Worm (Caenorhabditis elegans) whole organism, mixed stage, embryonic: ENCODE results near the gene ddn-1.

Source experiments
- bed-3 ChIP-seq: fragments of 200-800 bp; sonication (Bioruptor generic); optimal IDR thresholded peaks from 3 replicates; lab custom pipeline; 2018; ENCODE audit warnings: mild to moderate bottlenecking, missing genetic modification characterization, moderate library complexity, missing compliant biosample characterization
- blmp-1 ChIP-seq: fragments of 150-350 bp; optimal IDR thresholded peaks from 2 replicates; lab custom pipeline; 2014; ENCODE audit warnings: missing biosample characterization, missing genetic modification characterization
- ceh-39 ChIP-seq: fragments of 150-350 bp; optimal IDR thresholded peaks from 2 replicates; lab custom pipeline; 2014; ENCODE audit warnings: missing biosample characterization, missing genetic modification characterization
- ceh-83 ChIP-seq: fragments of 200-800 bp; sonication (Bioruptor generic); optimal IDR thresholded peaks from 2 replicates; lab custom pipeline; 2018; ENCODE audit warnings: mild to moderate bottlenecking, missing genetic modification characterization, missing compliant biosample characterization
- ces-1 ChIP-seq: fragments of 150-350 bp; optimal IDR thresholded peaks from 2 replicates; lab custom pipeline; 2014; ENCODE audit warnings: missing biosample characterization, missing genetic modification reagents, missing genetic modification characterization
- cnd-1 ChIP-seq: fragments of 200-800 bp; sonication (Bioruptor generic); optimal IDR thresholded peaks from 2 replicates; lab custom pipeline; 2018; ENCODE audit warnings: mild to moderate bottlenecking, missing genetic modification characterization, missing compliant biosample characterization
- elt-1 ChIP-seq: sonication (generic microtip); optimal IDR thresholded peaks from 2 replicates; lab custom pipeline; 2017; ENCODE audit warnings: missing genetic modification characterization, mild to moderate bottlenecking, missing compliant biosample characterization, antibody characterized with exemption, moderate library complexity, borderline replicate concordance; ENCODE audit not compliant: insufficient read depth
- elt-3 ChIP-seq: fragments of 150-350 bp; optimal IDR thresholded peaks from 2 replicates; lab custom pipeline; 2014; ENCODE audit warnings: missing biosample characterization, missing genetic modification characterization
- flh-1 ChIP-seq: fragments of 200-800 bp; sonication (Bioruptor generic); optimal IDR thresholded peaks from 2 replicates; lab custom pipeline; 2018; ENCODE audit warnings: mild to moderate bottlenecking, missing genetic modification characterization, moderate library complexity, missing compliant biosample characterization
- ham-2 ChIP-seq: fragments of 200-800 bp; sonication (Bioruptor generic); optimal IDR thresholded peaks from 2 replicates; lab custom pipeline; 2018; ENCODE audit warnings: mild to moderate bottlenecking, missing genetic modification characterization, missing compliant biosample characterization
- hlh-1 ChIP-seq: fragments of 150-350 bp; optimal IDR thresholded peaks from 2 replicates; lab custom pipeline; 2014; ENCODE audit warnings: missing biosample characterization, missing genetic modification reagents, missing genetic modification characterization
- lin-13 ChIP-seq: fragments of 150-350 bp; optimal IDR thresholded peaks from 2 replicates; lab custom pipeline; 2014; ENCODE audit warnings: missing biosample characterization, missing genetic modification characterization
- lin-32 ChIP-seq: fragments of 200-800 bp; sonication (Bioruptor generic); optimal IDR thresholded peaks from 2 replicates; lab custom pipeline; 2018; ENCODE audit warnings: mild to moderate bottlenecking, missing genetic modification characterization, missing compliant biosample characterization
- lsy-2 ChIP-seq: fragments of 150-350 bp; optimal IDR thresholded peaks from 2 replicates; lab custom pipeline; 2014; ENCODE audit warnings: missing biosample characterization, missing genetic modification characterization
- mab-5 ChIP-seq: fragments of 150-350 bp; optimal IDR thresholded peaks from 2 replicates; lab custom pipeline; 2014; ENCODE audit warnings: missing biosample characterization, missing genetic modification characterization
- mep-1 ChIP-seq: fragments of 150-350 bp; optimal IDR thresholded peaks from 2 replicates; lab custom pipeline; 2017; ENCODE audit warnings: missing biosample characterization, missing genetic modification reagents, missing genetic modification characterization, inconsistent platforms
- mls-2 ChIP-seq: sonication (generic microtip); optimal IDR thresholded peaks from 2 replicates; lab custom pipeline; 2016; ENCODE audit warnings: mild to moderate bottlenecking, missing genetic modification characterization, moderate library complexity, missing compliant biosample characterization
- nhr-12 ChIP-seq: fragments of 150-350 bp; optimal IDR thresholded peaks from 2 replicates; lab custom pipeline; 2014; ENCODE audit warnings: missing biosample characterization, missing genetic modification characterization
- nhr-2 ChIP-seq: fragments of 150-350 bp; optimal IDR thresholded peaks from 2 replicates; lab custom pipeline; 2014; ENCODE audit warnings: missing biosample characterization, missing genetic modification characterization
- nhr-237 ChIP-seq: fragments of 150-350 bp; optimal IDR thresholded peaks from 2 replicates; lab custom pipeline; 2014; ENCODE audit warnings: missing biosample characterization, missing genetic modification characterization
- nhr-28 ChIP-seq: fragments of 150-350 bp; optimal IDR thresholded peaks from 2 replicates; lab custom pipeline; 2014; ENCODE audit warnings: missing biosample characterization, missing genetic modification characterization
- nhr-76 ChIP-seq: sonication (generic microtip); optimal IDR thresholded peaks from 2 replicates; lab custom pipeline; 2017; ENCODE audit warnings: missing biosample characterization, missing genetic modification characterization
- pha-4 ChIP-seq: fragments of 150-350 bp; optimal IDR thresholded peaks from 2 replicates; lab custom pipeline; 2018; ENCODE audit warnings: missing biosample characterization, missing genetic modification reagents, missing genetic modification characterization
- snpc-4 ChIP-seq: fragments of 150-350 bp; optimal IDR thresholded peaks from 2 replicates; lab custom pipeline; 2014; ENCODE audit warnings: missing biosample characterization, missing genetic modification characterization
- sptf-1 ChIP-seq: sonication (generic microtip); optimal IDR thresholded peaks from 2 replicates; lab custom pipeline; 2017; ENCODE audit warnings: mild to moderate bottlenecking, missing genetic modification characterization, moderate library complexity, missing compliant biosample characterization
- tbx-8 ChIP-seq: fragments of 200-800 bp; sonication (Bioruptor generic); optimal IDR thresholded peaks from 2 replicates; lab custom pipeline; 2018; ENCODE audit warnings: mild to moderate bottlenecking, missing genetic modification characterization, moderate library complexity, missing compliant biosample characterization
- unc-120 ChIP-seq: sonication (generic microtip); optimal IDR thresholded peaks from 2 replicates; lab custom pipeline; 2017; ENCODE audit warnings: missing genetic modification characterization, missing compliant biosample characterization; ENCODE audit not compliant: poor library complexity, severe bottlenecking
- unc-39 ChIP-seq: fragments of 150-350 bp; optimal IDR thresholded peaks from 2 replicates; lab custom pipeline; 2014; ENCODE audit warnings: missing biosample characterization, missing genetic modification characterization
- unc-62 ChIP-seq: fragments of 150-350 bp; optimal IDR thresholded peaks from 2 replicates; lab custom pipeline; 2014; ENCODE audit warnings: missing biosample characterization, missing genetic modification reagents, missing genetic modification characterization
- ztf-11 ChIP-seq: fragments of 150-350 bp; optimal IDR thresholded peaks from 2 replicates; lab custom pipeline; 2014; ENCODE audit warnings: missing biosample characterization, missing genetic modification characterization

Gene ddn-1

DNA sequence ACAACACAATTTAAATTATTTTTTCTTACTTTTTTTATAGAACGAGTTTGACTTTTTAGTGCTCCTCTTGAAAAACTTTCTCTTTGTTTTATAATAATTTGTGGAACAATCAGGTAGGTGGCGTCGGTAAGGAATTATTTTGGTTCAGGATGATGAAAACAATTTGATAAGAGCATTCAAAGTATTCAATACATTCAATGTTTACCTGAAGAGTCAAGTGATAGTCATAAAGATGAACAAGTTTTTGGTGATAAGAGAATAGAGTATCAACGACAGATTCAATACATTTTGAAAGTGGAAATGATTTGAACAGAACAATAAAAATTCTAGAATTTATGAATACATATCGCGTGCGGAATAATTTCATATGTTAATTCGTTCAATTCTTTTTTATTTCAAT, 7.2 kb upstream of the ddn-1 start:
- no peak for TF ChIP-seq hlh-1 (tag; lab: Kevin White, UChicago)
- TF ChIP-seq mep-1 (tag; lab: Kevin White, UChicago): no peak
- TF ChIP-seq lin-32 (GFP tag; lab: Kevin White, UChicago): no peak

DNA sequence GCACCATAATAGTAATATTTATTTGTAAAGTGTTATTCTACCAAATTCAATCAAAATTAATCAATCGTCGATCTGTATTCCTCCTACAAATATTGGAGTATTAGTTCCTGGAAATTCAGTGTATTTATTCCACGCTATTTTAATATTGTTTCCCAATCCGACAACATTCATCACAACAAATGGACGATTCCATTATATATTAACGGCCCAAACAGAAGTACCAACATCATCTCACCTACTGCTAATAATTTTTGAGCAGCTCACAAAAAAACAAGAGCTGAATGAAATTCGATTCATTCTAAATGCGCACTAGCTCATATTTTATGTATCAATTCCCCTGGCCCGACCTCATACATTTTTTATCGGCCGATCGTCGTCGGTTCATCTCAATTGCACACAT, 6.7 kb upstream of the ddn-1 start:
- TF ChIP-seq elt-1 (tag; lab: Kevin White, UChicago) (no peak), ztf-11 (tag; lab: Kevin White, UChicago) (no peak), snpc-4 (tag; lab: Kevin White, UChicago) (no peak), sptf-1 (tag; lab: Kevin White, UChicago) (no peak), flh-1 (no peak), nhr-12 (tag; lab: Kevin White, UChicago) (no peak), elt-3 (tag; lab: Kevin White, UChicago) (no peak), ceh-39 (no peak)
- TF ChIP-seq, all 35 proteins: peak for 0

DNA sequence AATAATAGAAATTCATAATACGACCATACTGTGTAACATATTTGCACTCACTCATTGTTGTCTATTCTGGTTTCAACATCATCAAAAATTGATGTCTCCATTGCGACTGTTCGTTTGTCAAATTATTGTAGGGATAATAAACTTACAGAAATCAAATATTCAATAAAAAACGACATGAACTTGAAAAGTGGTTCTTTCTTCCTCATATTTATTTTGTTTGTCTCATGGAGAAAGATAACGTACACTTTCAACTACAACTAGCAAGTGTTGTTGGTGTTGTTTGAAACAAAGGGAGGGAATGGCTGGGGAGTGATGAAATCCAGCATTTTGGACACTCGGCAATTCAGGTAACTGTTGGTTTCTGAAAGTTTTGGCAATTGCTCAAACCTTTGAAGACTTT, 5.6 kb upstream of the ddn-1 start, which contains the start of gene B0507.9:
TSS of gene B0507.9 (minus strand) at position 101 of the 400 bp plus-strand sequence.
- TF ChIP-seq nhr-237 (tag; lab: Kevin White, UChicago) (no peak), nhr-12 (tag; lab: Kevin White, UChicago) (no peak)

DNA sequence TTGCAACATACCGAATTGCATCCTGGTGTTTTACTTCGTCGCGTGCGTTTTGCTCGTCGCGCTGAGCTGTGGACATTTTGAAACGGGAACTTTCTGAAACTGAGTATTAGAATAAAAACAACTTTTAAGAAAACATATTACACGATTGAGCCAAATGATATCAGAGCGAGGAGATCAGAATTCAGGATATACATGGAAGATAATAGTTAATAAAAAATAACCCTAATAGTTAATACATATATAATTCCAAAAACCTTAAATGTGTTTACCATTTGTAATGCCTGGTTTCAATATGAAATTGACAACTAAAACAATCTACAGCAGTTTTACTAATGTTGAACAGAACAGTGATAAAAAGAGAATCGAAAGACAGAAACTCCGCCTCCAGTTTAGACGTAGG, 2.5 kb upstream of the ddn-1 start, which contains the start of gene B0507.8:
TSS of gene B0507.8 (minus strand) at position 101 of the 400 bp plus-strand sequence.
- no peak for TF ChIP-seq ces-1 (GFP tag; lab: Kevin White, UChicago)
- no peak for TF ChIP-seq nhr-237 (tag; lab: Kevin White, UChicago)
- TF ChIP-seq bed-3 (GFP tag; lab: Kevin White, UChicago): no peak
- no peak for TF ChIP-seq pha-4 (tag; lab: Kevin White, UChicago)
- TF ChIP-seq nhr-2: no peak
- TF ChIP-seq mls-2 (tag; lab: Kevin White, UChicago): no peak
- no peak for TF ChIP-seq blmp-1 (tag; lab: Kevin White, UChicago)
- no peak for TF ChIP-seq lin-13
- no peak for TF ChIP-seq elt-3 (tag; lab: Kevin White, UChicago)
- no peak for TF ChIP-seq cnd-1 (tag; lab: Kevin White, UChicago)
- TF ChIP-seq nhr-76: no peak
- no peak for TF ChIP-seq ham-2 (GFP tag; lab: Kevin White, UChicago)
- no peak for TF ChIP-seq ceh-83
- TF ChIP-seq unc-39: no peak
- TF ChIP-seq tbx-8 (GFP tag; lab: Kevin White, UChicago): no peak
- no peak for TF ChIP-seq sptf-1 (tag; lab: Kevin White, UChicago)
- no peak for TF ChIP-seq mab-5 (tag; lab: Kevin White, UChicago)

DNA sequence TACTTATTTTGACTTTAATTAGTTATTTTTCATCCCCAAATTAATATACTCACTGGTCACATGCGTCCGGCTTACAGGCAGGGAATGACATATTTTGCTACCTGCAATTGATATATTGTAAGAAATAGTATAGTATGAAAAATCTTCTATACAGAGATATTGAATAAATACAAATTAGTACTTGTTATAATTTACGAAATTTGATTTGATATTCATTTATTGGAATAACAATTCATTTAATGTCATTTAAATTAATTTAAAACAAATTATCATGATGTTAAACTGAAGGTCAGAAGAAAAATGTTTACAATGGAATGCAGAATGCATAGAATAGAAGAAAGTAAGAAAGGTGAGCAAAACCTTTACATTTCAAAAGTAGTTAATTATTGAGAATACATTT, 1.7 kb downstream of the ddn-1 start, which contains the start of gene B0507.7:
TSS of gene B0507.7 (minus strand) at position 101 of the 400 bp plus-strand sequence.
- TF ChIP-seq unc-120 (tag; lab: Kevin White, UChicago) (no peak), lsy-2 (no peak), lin-32 (GFP tag; lab: Kevin White, UChicago) (no peak), blmp-1 (tag; lab: Kevin White, UChicago) (no peak), nhr-28 (tag; lab: Kevin White, UChicago) (no peak), tbx-8 (GFP tag; lab: Kevin White, UChicago) (no peak)

DNA sequence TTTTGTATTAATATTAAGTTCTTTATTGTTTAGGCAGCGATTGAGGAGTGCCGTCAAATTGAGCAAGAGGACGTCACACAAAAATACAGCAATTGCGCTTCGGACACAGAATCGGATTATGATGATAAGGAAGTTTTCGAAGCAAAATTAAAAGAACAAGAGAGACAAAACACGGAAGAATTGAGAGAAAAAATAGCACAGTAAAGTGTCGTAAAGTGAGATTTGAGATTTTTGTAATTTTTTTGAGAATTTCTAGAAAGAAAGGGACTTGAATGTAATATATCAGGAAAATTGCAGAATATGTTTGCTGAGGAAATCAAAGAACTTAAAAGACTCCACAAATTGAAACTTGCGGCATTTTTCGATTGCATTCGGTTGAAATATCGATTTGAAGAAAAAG, 5.6 kb downstream of the ddn-1 start, which contains the start of gene B0507.4:
TSS of gene B0507.4 (plus strand) at position 301 of the 400 bp plus-strand sequence.
- TF ChIP-seq nhr-28 (tag; lab: Kevin White, UChicago) (no peak), elt-1 (tag; lab: Kevin White, UChicago) (no peak), cnd-1 (tag; lab: Kevin White, UChicago) (no peak), unc-39 (no peak), nhr-237 (tag; lab: Kevin White, UChicago) (no peak), ceh-39 (no peak), unc-62 (no peak), sptf-1 (tag; lab: Kevin White, UChicago) (no peak)
